Fruit fly (Drosophila melanogaster) whole organism, embryonic: ENCODE data around the gene CG34417.

Experiments used
- Antp ChIP-seq: fragments of 200-800 bp; sonication (Bioruptor generic); optimal IDR thresholded peaks from 3 replicates; lab custom pipeline; 2016; ENCODE audit warnings: missing biosample characterization, missing genetic modification characterization
- Bteb2 ChIP-seq: fragments of 200-800 bp; sonication (Bioruptor generic); optimal IDR thresholded peaks from 2 replicates; lab custom pipeline; 2016; ENCODE audit warnings: missing biosample characterization, missing genetic modification characterization
- CG1024 ChIP-seq: fragments of 200-800 bp; sonication (Bioruptor generic); IDR thresholded peaks from 2 replicates; pipeline ENCODE4 v1.3.6; 2022; ENCODE audit warnings: missing biosample characterization, missing genetic modification characterization
- CG12071 ChIP-seq: fragments of 200-800 bp; sonication (Bioruptor generic); optimal IDR thresholded peaks from 3 replicates; lab custom pipeline; 2018; ENCODE audit warnings: missing biosample characterization, mild to moderate bottlenecking, missing genetic modification characterization
- CG12391 ChIP-seq: fragments of 200-800 bp; sonication (Bioruptor generic); optimal IDR thresholded peaks from 3 replicates; lab custom pipeline; 2018; ENCODE audit warnings: missing biosample characterization, mild to moderate bottlenecking, missing genetic modification characterization, moderate library complexity
- CG12942 ChIP-seq: fragments of 200-800 bp; sonication (Bioruptor generic); optimal IDR thresholded peaks from 3 replicates; lab custom pipeline; 2016; ENCODE audit warnings: missing biosample characterization, missing genetic modification characterization
- CG13296 ChIP-seq: fragments of 200-800 bp; sonication (Bioruptor generic); optimal IDR thresholded peaks from 3 replicates; lab custom pipeline; 2018; ENCODE audit warnings: missing biosample characterization, mild to moderate bottlenecking, missing genetic modification characterization
- CG17361 ChIP-seq: fragments of 200-800 bp; sonication (Bioruptor generic); IDR thresholded peaks from 3 replicates; pipeline ENCODE4 v1.3.6; 2022; ENCODE audit warnings: missing biosample characterization, missing genetic modification characterization
- CG17385 ChIP-seq: fragments of 200-800 bp; sonication (Bioruptor generic); optimal IDR thresholded peaks from 3 replicates; lab custom pipeline; 2018; ENCODE audit warnings: missing biosample characterization, mild to moderate bottlenecking, missing genetic modification characterization
- CG1792 ChIP-seq: fragments of 200-800 bp; sonication (Bioruptor generic); optimal IDR thresholded peaks from 2 replicates; lab custom pipeline; 2016; ENCODE audit warnings: missing biosample characterization, missing genetic modification characterization
- CG18011 ChIP-seq: fragments of 200-800 bp; sonication (Bioruptor generic); optimal IDR thresholded peaks from 2 replicates; lab custom pipeline; 2017; ENCODE audit warnings: missing biosample characterization, missing genetic modification characterization, mild to moderate bottlenecking, moderate library complexity, missing genotype
- CG18619 ChIP-seq: fragments of 200-800 bp; sonication (Bioruptor generic); optimal IDR thresholded peaks from 3 replicates; lab custom pipeline; 2017; ENCODE audit warnings: missing biosample characterization, mild to moderate bottlenecking, missing genetic modification characterization
- CG30403 ChIP-seq: fragments of 200-800 bp; sonication (Bioruptor generic); optimal IDR thresholded peaks from 3 replicates; lab custom pipeline; 2016; ENCODE audit warnings: missing biosample characterization, missing genetic modification characterization
- CG31224 ChIP-seq: fragments of 200-800 bp; sonication (Bioruptor generic); IDR thresholded peaks from 2 replicates; pipeline ENCODE4 v1.3.6; 2022; ENCODE audit warnings: missing biosample characterization, missing genetic modification characterization
- CG3838 ChIP-seq: fragments of 200-800 bp; sonication (Bioruptor generic); optimal IDR thresholded peaks from 3 replicates; lab custom pipeline; 2016; ENCODE audit warnings: missing biosample characterization, missing genetic modification characterization
- CG5245 ChIP-seq: fragments of 200-800 bp; sonication (Bioruptor generic); optimal IDR thresholded peaks from 3 replicates; lab custom pipeline; 2016; ENCODE audit warnings: missing biosample characterization, missing genetic modification characterization
- CG8765 ChIP-seq: fragments of 200-800 bp; sonication (Bioruptor generic); IDR thresholded peaks from 2 replicates; pipeline ENCODE4 v1.3.6; 2022; ENCODE audit warnings: missing biosample characterization, missing genetic modification characterization
- CG8924 ChIP-seq: fragments of 200-800 bp; optimal IDR thresholded peaks from 3 replicates; lab custom pipeline; 2019; ENCODE audit warnings: missing biosample characterization, mild to moderate bottlenecking, missing genetic modification characterization, moderate library complexity
- CG9437 ChIP-seq: fragments of 200-800 bp; sonication (Bioruptor generic); optimal IDR thresholded peaks from 2 replicates; lab custom pipeline; 2018; ENCODE audit warnings: missing biosample characterization, mild to moderate bottlenecking, missing genetic modification characterization
- Camta ChIP-seq: fragments of 200-800 bp; sonication (Bioruptor generic); optimal IDR thresholded peaks from 2 replicates; lab custom pipeline; 2016; ENCODE audit warnings: missing biosample characterization, missing genetic modification characterization
- Elba2 ChIP-seq: fragments of 200-800 bp; sonication (Bioruptor generic); optimal IDR thresholded peaks from 3 replicates; lab custom pipeline; 2016; ENCODE audit warnings: missing biosample characterization, missing genetic modification characterization
- Ets97D ChIP-seq: fragments of 200-800 bp; sonication (Bioruptor generic); optimal IDR thresholded peaks from 3 replicates; lab custom pipeline; 2016; ENCODE audit warnings: missing biosample characterization, missing genetic modification characterization
- HHEX ChIP-seq: fragments of 200-800 bp; sonication (Bioruptor generic); optimal IDR thresholded peaks from 3 replicates; lab custom pipeline; 2017; ENCODE audit warnings: missing biosample characterization, mild to moderate bottlenecking, missing genetic modification characterization, missing genetic modification reagents
- Hr3 ChIP-seq: fragments of 200-800 bp; sonication (Bioruptor generic); optimal IDR thresholded peaks from 3 replicates; lab custom pipeline; 2016; ENCODE audit warnings: missing biosample characterization, missing genetic modification characterization
- Hr78 ChIP-seq, 2 experiments: fragments of 200-800 bp in 1 of 2; fragments of >200 bp in 1 of 2; sonication (Bioruptor generic) in 1 of 2; optimal IDR thresholded peaks; 2 replicates each; lab custom pipeline; 2017 to 2019; ENCODE audit warnings: missing biosample characterization in 2 of 2, missing genetic modification characterization in 2 of 2, mild to moderate bottlenecking in 1 of 2, moderate library complexity in 1 of 2
- NC2β ChIP-seq: fragments of 200-800 bp; sonication (Bioruptor generic); optimal IDR thresholded peaks from 2 replicates; lab custom pipeline; 2016; ENCODE audit warnings: missing biosample characterization, missing genetic modification characterization
- NFAT ChIP-seq: fragments of 200-800 bp; sonication (Bioruptor generic); IDR thresholded peaks from 2 replicates; pipeline ENCODE4 v1.3.6; 2022; ENCODE audit warnings: missing biosample characterization, missing genetic modification characterization
- Nf-YA ChIP-seq: fragments of 200-800 bp; sonication (Bioruptor generic); IDR thresholded peaks from 2 replicates; pipeline ENCODE4 v1.3.6; 2022; ENCODE audit warnings: missing biosample characterization, missing genetic modification characterization
- Optix ChIP-seq: fragments of 200-800 bp; sonication (Bioruptor generic); IDR thresholded peaks from 3 replicates; pipeline ENCODE4 v1.3.6; 2022; ENCODE audit warnings: missing biosample characterization, missing genetic modification characterization
- caup ChIP-seq: fragments of 200-800 bp; sonication (Bioruptor generic); optimal IDR thresholded peaks from 3 replicates; lab custom pipeline; 2017; ENCODE audit warnings: missing biosample characterization, mild to moderate bottlenecking, missing genetic modification characterization, moderate library complexity; ENCODE audit not compliant: severe bottlenecking
- cwo ChIP-seq: fragments of 200-800 bp; sonication (Bioruptor generic); optimal IDR thresholded peaks from 3 replicates; lab custom pipeline; 2017; ENCODE audit warnings: missing biosample characterization, missing genetic modification characterization, mild to moderate bottlenecking, moderate library complexity, missing genetic modification reagents
- dan ChIP-seq: fragments of 200-800 bp; sonication (Bioruptor generic); IDR thresholded peaks from 2 replicates; pipeline ENCODE4 v1.3.6; 2022; ENCODE audit warnings: missing biosample characterization, missing genetic modification characterization
- dimm ChIP-seq: fragments of 200-800 bp; sonication (Bioruptor generic); IDR thresholded peaks from 2 replicates; pipeline ENCODE4 v1.3.6; 2022; ENCODE audit warnings: missing biosample characterization, missing genetic modification characterization
- dmrt11E ChIP-seq: fragments of 200-800 bp; sonication (Bioruptor generic); optimal IDR thresholded peaks from 3 replicates; lab custom pipeline; 2018; ENCODE audit warnings: missing biosample characterization, mild to moderate bottlenecking, missing genetic modification characterization, moderate library complexity
- dysf ChIP-seq: fragments of 200-800 bp; sonication (Bioruptor generic); IDR thresholded peaks from 3 replicates; pipeline ENCODE4 v1.3.6; 2022; ENCODE audit warnings: missing biosample characterization, missing genetic modification characterization
- gcm ChIP-seq: fragments of 200-800 bp; sonication (Bioruptor generic); optimal IDR thresholded peaks from 2 replicates; lab custom pipeline; 2019; ENCODE audit warnings: missing biosample characterization, mild to moderate bottlenecking, missing genetic modification characterization, moderate library complexity
- gro ChIP-seq: fragments of 200-800 bp; sonication (Bioruptor generic); optimal IDR thresholded peaks from 2 replicates; lab custom pipeline; 2016; ENCODE audit warnings: missing biosample characterization, missing genetic modification characterization
- gsb-n ChIP-seq: fragments of 200-800 bp; sonication (Bioruptor generic); optimal IDR thresholded peaks from 3 replicates; lab custom pipeline; 2018; ENCODE audit warnings: missing biosample characterization, mild to moderate bottlenecking, missing genetic modification characterization
- her ChIP-seq: fragments of 200-800 bp; sonication (Bioruptor generic); optimal IDR thresholded peaks from 2 replicates; lab custom pipeline; 2016; ENCODE audit warnings: missing biosample characterization, missing genetic modification characterization
- ind ChIP-seq: fragments of 200-800 bp; sonication (Bioruptor generic); optimal IDR thresholded peaks from 3 replicates; lab custom pipeline; 2016; ENCODE audit warnings: missing biosample characterization, missing genetic modification characterization
- nerfin-2 ChIP-seq: fragments of 200-800 bp; sonication (Bioruptor generic); IDR thresholded peaks from 2 replicates; pipeline ENCODE4 v1.3.6; 2022; ENCODE audit warnings: missing biosample characterization, missing genetic modification characterization; ENCODE audit not compliant: partially characterized antibody
- otp ChIP-seq: fragments of 200-800 bp; sonication (Bioruptor generic); IDR thresholded peaks from 3 replicates; pipeline ENCODE4, ENCODE4 v1.3.6; 2022; ENCODE audit warnings: missing biosample characterization, missing genetic modification characterization
- pnt ChIP-seq: fragments of 200-800 bp; sonication (Bioruptor generic); optimal IDR thresholded peaks from 3 replicates; lab custom pipeline; 2016; ENCODE audit warnings: missing biosample characterization, missing genetic modification characterization
- psq ChIP-seq: fragments of 200-800 bp; sonication (Bioruptor generic); optimal IDR thresholded peaks from 2 replicates; lab custom pipeline; 2017; ENCODE audit warnings: missing biosample characterization, missing genetic modification characterization
- pzg ChIP-seq: fragments of 200-800 bp; sonication (Bioruptor generic); optimal IDR thresholded peaks from 3 replicates; lab custom pipeline; 2018; ENCODE audit warnings: missing biosample characterization, mild to moderate bottlenecking, missing genetic modification characterization, moderate library complexity
- slbo ChIP-seq: fragments of 200-800 bp; sonication (Bioruptor generic); IDR thresholded peaks from 2 replicates; pipeline ENCODE4 v1.3.6; 2022; ENCODE audit warnings: missing biosample characterization, missing genetic modification characterization
- so ChIP-seq: fragments of 200-800 bp; sonication (Bioruptor generic); IDR thresholded peaks from 3 replicates; pipeline ENCODE4 v1.3.6; 2022; ENCODE audit warnings: missing biosample characterization, missing genetic modification characterization
- ssp ChIP-seq: fragments of 200-800 bp; sonication (Bioruptor generic); IDR thresholded peaks from 2 replicates; pipeline ENCODE4 v1.3.6; 2022; ENCODE audit warnings: missing biosample characterization, missing genetic modification characterization
- stc ChIP-seq: fragments of 200-800 bp; sonication (Bioruptor generic); IDR thresholded peaks from 2 replicates; pipeline ENCODE4 v1.3.6; 2022; ENCODE audit warnings: missing biosample characterization, missing genetic modification characterization
- stwl ChIP-seq: fragments of 200-800 bp; sonication (Bioruptor generic); optimal IDR thresholded peaks from 3 replicates; lab custom pipeline; 2018; ENCODE audit warnings: missing biosample characterization, mild to moderate bottlenecking, missing genetic modification characterization, moderate library complexity
- ttk ChIP-seq: fragments of 200-800 bp; sonication (Bioruptor generic); IDR thresholded peaks from 2 replicates; pipeline ENCODE4 v2.1.2; 2022; ENCODE audit warnings: missing biosample characterization, missing genetic modification characterization
- yki ChIP-seq: fragments of >200 bp; optimal IDR thresholded peaks from 3 replicates; lab custom pipeline; 2018

CG34417 gene

dm6 chrX:6574488-6574887 lies 33.9 kb downstream of the CG34417 start (continued):
- TF ChIP-seq Ets97D (GFP tag; lab: Kevin White, UChicago) (no peak), Bteb2 (no peak), Optix (GFP tag; lab: Robert Waterston, UW) (0 out of 3 replicates have a peak, but pooled peaks have one; percentile 31), CG17385 (GFP tag; lab: Kevin White, UChicago) (no peak), CG1792 (GFP tag; lab: Kevin White, UChicago) (no peak), ssp (no peak), nerfin-2 (GFP tag; lab: Robert Waterston, UW) (no peak), otp (GFP tag; lab: Robert Waterston, UW) (no peak), CG30403 (GFP tag; lab: Kevin White, UChicago) (no peak), Camta (GFP tag; lab: Kevin White, UChicago) (no peak), NC2β (GFP tag; lab: Kevin White, UChicago) (no peak), CG3838 (GFP tag; lab: Kevin White, UChicago) (no peak), CG18011 (GFP tag; lab: Kevin White, UChicago) (no peak), dimm (GFP tag; lab: Robert Waterston, UW) (no peak), Hr3 (GFP tag; lab: Kevin White, UChicago) (no peak), dysf (peak; percentile 56; the same call in 2 of the 3 replicates), CG12391 (peak; percentile 6), CG8924 (tag; lab: Kevin White, UChicago) (no peak), ttk (GFP tag; lab: Robert Waterston, UW) (0 out of 2 replicates have a peak, but pooled peaks have one; percentile 31), NFAT (GFP tag; lab: Robert Waterston, UW) (0 out of 2 replicates have a peak, but pooled peaks have one; percentile 27), yki (no peak), CG31224 (GFP tag; lab: Robert Waterston, UW) (no peak), her (GFP tag; lab: Kevin White, UChicago) (no peak), pzg (no peak), dmrt11E (tag; lab: Kevin White, UChicago) (no peak), so (0 out of 3 replicates have a peak, but pooled peaks have one; percentile 19), gro (GFP tag; lab: Kevin White, UChicago) (no peak), Antp (GFP tag; lab: Kevin White, UChicago) (no peak), gsb-n (no peak), HHEX (GFP tag; lab: Kevin White, UChicago) (no peak), cwo (GFP tag; lab: Kevin White, UChicago) (peak; percentile 5), CG5245 (GFP tag; lab: Kevin White, UChicago) (no peak), CG12071 (GFP tag; lab: Kevin White, UChicago) (no peak), caup (GFP tag; lab: Kevin White, UChicago) (peak; percentile 3), stc (peak; percentile 51; the same call in 1 of the 2 replicates), psq (GFP tag; lab: Kevin White, UChicago) (no peak), CG17361 (GFP tag; lab: Robert Waterston, UW) (no peak), Nf-YA (GFP tag; lab: Robert Waterston, UW) (no peak), CG12942 (GFP tag; lab: Kevin White, UChicago) (no peak), dan (GFP tag; lab: Robert Waterston, UW) (no peak), pnt (GFP tag; lab: Kevin White, UChicago) (no peak), CG13296 (GFP tag; lab: Kevin White, UChicago) (no peak), gcm (no peak), CG9437 (GFP tag; lab: Kevin White, UChicago) (no peak), CG18619 (GFP tag; lab: Kevin White, UChicago) (no peak), CG1024 (no peak), CG8765 (GFP tag; lab: Robert Waterston, UW) (no peak), Elba2 (no peak), stwl (no peak), slbo (GFP tag; lab: Robert Waterston, UW) (peak; percentile 38; the same call in 1 of the 2 replicates), ind (GFP tag; lab: Kevin White, UChicago) (no peak), Hr78 (GFP tag; optimal IDR thresholded peaks at IDR 0.05; lab: Kevin White, UChicago) (no peak)
